Fruit fly (Drosophila melanogaster): ENCODE measurements around the gene CG8300.

Gene CG8300

DNA sequence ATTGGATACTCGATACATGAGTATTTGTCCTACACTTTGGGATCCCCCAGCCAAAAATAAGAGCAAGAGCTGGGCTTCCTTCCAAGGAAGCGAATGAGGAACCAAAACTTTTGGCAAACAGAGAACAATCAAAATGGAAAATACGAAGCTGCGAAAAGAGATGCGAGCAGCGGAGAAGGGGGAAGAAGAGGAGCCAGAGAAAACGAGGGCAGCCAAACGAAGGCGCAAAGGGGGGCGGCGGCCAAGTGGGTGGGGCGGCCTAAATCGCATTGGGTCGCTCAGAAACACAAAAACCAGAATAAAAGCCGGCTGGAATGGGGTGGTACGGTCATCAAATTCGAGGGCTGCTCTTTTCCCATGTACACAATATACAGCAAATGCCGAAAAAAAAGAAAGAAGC, 10.5 kb upstream of the CG8300 start:
- TF ChIP-seq insv (optimal IDR thresholded peaks at IDR 0.05) (no peak), Myc (optimal IDR thresholded peaks at IDR 0.05) (no peak), ttk (optimal IDR thresholded peaks at IDR 0.05) (no peak), h (optimal IDR thresholded peaks at IDR 0.05) (no peak), psq (optimal IDR thresholded peaks at IDR 0.05) (no peak), Sin3A (optimal IDR thresholded peaks at IDR 0.05) (no peak)

DNA sequence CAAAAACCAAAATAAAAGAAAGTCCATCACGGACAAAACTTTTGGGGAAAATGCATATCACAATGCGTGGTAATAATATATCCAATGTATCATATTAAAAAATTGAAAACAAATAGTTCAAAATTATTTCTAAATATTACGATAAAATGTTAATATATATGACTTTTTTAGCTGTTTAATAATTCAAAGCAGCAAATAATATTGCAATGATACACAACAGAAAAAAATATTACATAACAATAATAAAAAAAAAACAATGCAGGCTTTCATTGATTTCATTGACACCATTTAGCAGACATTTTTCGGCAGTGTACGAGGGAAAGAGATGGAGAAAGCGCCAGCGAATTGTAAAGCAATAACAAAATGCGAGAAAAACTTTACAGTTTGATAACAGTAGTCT, 9.8 kb upstream of the CG8300 start:
- TF ChIP-seq insv (optimal IDR thresholded peaks at IDR 0.05) (no peak), Sin3A (optimal IDR thresholded peaks at IDR 0.05) (no peak), ttk (optimal IDR thresholded peaks at IDR 0.05) (no peak), h (optimal IDR thresholded peaks at IDR 0.05) (no peak), Myc (optimal IDR thresholded peaks at IDR 0.05) (no peak), psq (optimal IDR thresholded peaks at IDR 0.05) (no peak)

DNA sequence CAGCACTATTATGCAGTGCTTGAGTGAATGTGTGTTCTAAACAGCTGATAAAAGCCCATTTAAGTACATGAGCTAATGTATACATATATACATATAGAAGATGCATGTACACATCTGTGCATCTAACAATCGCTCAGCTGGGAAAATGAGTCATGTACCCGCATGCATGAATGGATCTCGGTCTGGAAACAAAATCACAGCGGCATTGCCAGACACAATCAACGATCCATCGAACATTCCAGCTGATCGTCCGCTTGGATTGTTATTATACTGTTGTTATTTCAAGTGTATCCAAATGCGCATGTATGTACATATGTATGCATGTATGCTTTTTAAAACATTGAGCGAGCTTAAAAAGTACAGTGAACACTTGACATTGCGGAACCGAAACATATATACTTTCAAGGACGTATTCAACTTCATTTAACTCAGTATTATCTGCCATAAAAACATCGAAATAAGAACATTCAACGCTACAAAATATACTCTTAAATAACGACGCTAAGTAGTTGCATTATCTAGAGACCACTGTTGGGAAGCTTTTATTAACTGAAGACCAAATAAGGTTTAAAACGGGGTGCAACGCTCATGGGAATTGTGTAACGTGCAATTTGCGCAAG, 9.3 kb upstream of the CG8300 start:
- no peak for TF ChIP-seq Myc (optimal IDR thresholded peaks at IDR 0.05)
- TF ChIP-seq psq (optimal IDR thresholded peaks at IDR 0.05), result no peak

DNA sequence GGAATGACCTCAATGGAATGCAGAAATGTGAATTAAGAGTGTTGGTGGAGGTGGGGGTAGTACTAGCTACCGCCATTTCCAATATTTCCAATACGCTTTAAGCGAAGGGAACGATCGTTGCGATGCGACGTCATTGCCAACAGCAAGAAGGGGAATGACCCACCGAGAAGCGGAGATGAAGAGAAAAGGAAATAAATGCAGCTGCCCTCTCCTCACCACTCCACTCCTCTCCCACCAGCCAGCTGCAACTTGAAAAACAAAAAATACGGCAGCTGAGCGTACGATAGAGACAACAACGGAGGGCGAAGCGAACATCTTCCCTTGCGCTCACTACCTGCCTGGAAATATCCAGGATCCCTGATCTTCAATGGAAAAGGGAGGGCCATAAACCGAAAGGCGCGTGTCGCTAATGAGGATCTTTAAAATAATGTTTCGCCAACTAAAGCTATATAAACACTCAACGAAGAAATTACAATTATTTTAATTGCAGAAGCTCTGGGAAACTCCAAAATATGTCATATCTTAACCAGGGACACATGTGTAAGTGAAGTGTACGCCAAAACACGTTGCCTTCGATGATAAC, 8.7 kb upstream of the CG8300 start:
- TF ChIP-seq insv (optimal IDR thresholded peaks at IDR 0.05) (no peak), ttk (optimal IDR thresholded peaks at IDR 0.05) (no peak), Sin3A (optimal IDR thresholded peaks at IDR 0.05) (no peak), psq (optimal IDR thresholded peaks at IDR 0.05) (no peak), h (optimal IDR thresholded peaks at IDR 0.05) (no peak), Myc (optimal IDR thresholded peaks at IDR 0.05) (no peak)

DNA sequence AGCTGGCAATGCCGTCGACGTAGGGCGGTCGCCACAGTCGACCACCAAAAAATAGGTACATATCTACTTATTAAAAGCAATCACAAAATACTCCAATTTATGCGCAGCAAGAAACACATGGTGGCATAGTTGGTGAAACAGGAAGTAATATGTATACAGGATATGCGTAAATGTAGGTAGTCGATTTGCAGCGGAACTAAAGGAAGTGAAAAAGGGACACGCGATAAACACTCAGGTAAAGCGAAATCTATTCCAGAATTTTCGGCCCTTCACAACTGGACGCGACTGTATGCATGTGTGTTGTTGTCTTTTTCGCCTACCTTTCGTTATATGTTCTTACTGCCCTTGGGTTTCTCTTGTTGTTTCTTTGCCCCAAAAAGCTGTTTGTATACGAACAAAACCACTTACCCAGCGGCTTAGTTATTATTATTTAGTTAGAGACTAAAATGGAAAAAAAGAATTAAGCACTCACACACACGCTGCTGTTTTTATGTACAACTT, 8.1 kb upstream of the CG8300 start:
- TF ChIP-seq psq (optimal IDR thresholded peaks at IDR 0.05) (no peak), ttk (optimal IDR thresholded peaks at IDR 0.05) (no peak), insv (optimal IDR thresholded peaks at IDR 0.05) (no peak), Myc (optimal IDR thresholded peaks at IDR 0.05) (no peak), h (optimal IDR thresholded peaks at IDR 0.05) (no peak), Sin3A (optimal IDR thresholded peaks at IDR 0.05) (no peak)

DNA sequence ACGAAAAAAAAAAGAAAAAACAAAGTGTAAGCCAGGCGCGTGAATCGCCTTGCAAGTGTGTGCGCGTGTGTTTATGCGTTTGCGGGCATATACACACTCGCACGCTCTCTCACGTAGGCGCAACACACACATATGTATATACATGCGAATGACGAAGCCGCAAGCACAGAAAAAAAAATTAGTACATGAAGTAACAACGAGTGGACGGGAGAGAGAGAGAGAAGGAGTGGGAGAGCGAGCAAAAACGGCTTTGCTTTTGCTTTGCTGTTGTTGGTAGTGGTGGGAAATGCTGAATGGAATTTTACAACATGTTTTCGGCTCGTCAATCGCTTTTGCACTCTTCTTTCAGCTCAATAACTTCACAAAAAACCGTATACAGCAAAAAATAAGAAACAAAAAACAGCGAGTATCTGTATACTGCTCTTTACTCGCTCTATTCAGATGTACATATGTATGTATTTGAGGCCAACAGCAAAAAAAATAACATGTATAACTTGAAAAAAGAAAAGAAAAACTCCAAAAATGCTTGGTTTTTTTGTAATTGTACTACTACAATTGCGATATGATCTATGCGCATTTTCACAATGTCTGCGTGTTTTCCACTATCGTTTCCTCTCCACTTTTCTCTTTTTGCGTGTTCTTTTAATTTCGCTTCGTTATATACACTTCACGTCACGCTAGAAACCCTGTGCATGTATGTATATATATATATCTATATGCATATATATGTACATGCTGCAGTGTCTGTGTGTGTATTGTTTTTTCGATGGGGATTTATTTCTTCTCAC, 7.4 kb upstream of the CG8300 start:
- TF ChIP-seq ttk (optimal IDR thresholded peaks at IDR 0.05) (no peak), psq (optimal IDR thresholded peaks at IDR 0.05) (no peak), h (optimal IDR thresholded peaks at IDR 0.05) (no peak), insv (optimal IDR thresholded peaks at IDR 0.05) (no peak), Myc (optimal IDR thresholded peaks at IDR 0.05) (no peak), Sin3A (optimal IDR thresholded peaks at IDR 0.05) (no peak)

DNA sequence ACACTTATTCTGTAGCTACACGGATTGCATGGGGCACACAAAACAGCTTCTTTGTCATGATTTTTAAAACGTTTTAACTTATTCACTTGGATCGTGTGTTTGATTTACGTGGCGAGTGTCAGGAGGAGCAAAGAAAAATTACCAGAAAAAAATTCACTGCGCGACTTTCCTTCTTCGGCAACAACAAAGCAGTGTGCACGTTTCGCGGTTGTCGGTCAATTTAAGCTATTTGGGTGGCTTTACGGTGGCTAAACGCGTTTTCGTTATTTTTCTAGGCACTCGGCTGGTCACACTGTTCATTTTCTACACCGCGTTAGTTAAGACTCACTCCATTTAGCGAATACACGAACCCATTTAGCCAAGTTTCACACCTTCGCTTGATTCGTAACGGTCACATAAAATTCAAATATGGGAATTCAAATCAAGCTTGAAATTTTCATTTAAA, 6.8 kb upstream of the CG8300 start, which contains the start of gene Sxl:
Gene Sxl, minus strand, starts transcription at position 195 of the 445 bp plus-strand sequence.
- TF ChIP-seq Myc (optimal IDR thresholded peaks at IDR 0.05), result no peak
- no peak for TF ChIP-seq psq (optimal IDR thresholded peaks at IDR 0.05)
- no peak for TF ChIP-seq ttk (optimal IDR thresholded peaks at IDR 0.05)
- TF ChIP-seq h (optimal IDR thresholded peaks at IDR 0.05), result no peak
- no peak for TF ChIP-seq Sin3A (optimal IDR thresholded peaks at IDR 0.05)
- TF ChIP-seq insv (optimal IDR thresholded peaks at IDR 0.05), result no peak

DNA sequence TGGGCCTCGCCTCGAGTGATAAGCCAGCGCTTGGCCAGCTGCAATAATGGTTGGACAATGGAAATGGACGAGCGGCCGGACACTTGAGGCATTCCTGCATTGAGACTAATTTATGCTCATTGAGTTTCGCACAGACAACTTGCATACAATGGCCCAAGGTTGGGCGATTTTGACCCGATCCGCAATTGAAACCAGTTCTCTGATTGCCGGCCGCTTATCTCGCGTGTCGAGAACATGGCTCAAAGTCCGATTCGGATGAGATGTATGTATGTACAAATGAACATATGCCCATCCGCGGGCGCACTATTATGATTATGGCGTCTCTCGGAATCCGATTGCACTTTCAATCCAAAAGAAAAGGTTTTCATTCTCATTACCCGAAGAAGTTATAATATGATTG, 4.0 kb upstream of the CG8300 start:
- TF ChIP-seq ttk (optimal IDR thresholded peaks at IDR 0.05) (no peak), Sin3A (optimal IDR thresholded peaks at IDR 0.05) (no peak), insv (optimal IDR thresholded peaks at IDR 0.05) (no peak), h (optimal IDR thresholded peaks at IDR 0.05) (no peak), Myc (optimal IDR thresholded peaks at IDR 0.05) (no peak), psq (optimal IDR thresholded peaks at IDR 0.05) (no peak)

DNA sequence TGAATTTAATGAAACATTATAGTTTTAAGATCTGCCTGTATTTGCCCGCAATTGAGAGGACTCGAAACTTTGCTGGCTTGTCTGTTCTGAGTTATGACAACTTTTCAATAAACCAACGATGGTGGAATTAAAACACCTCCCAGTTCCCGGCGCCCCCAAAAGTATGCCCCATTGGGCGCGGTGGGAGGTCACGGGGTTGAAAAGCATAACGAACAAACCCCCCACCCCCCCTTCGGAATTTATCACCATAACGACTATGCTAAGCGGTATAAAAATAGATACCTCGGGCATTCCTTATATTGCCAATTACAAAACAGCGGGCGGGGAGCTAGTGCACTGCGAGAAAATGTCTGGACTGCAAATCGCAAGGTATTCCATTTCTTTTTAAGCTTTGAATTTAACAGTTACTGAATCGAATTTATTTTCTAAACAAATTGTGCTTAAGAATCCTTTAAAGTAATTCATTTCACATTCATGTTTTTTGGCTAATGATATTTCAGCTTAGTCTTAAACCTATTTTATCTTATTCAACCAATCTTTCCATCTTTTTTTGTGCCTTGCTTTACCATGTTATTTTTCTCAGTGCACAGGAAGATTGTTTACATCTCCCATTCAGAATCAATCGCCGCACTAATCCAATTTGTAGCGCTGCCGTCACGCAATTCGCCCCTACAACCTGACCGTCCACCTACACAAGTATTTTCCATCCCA, 3.2 kb upstream of the CG8300 start:
- no peak for TF ChIP-seq Myc (optimal IDR thresholded peaks at IDR 0.05)

DNA sequence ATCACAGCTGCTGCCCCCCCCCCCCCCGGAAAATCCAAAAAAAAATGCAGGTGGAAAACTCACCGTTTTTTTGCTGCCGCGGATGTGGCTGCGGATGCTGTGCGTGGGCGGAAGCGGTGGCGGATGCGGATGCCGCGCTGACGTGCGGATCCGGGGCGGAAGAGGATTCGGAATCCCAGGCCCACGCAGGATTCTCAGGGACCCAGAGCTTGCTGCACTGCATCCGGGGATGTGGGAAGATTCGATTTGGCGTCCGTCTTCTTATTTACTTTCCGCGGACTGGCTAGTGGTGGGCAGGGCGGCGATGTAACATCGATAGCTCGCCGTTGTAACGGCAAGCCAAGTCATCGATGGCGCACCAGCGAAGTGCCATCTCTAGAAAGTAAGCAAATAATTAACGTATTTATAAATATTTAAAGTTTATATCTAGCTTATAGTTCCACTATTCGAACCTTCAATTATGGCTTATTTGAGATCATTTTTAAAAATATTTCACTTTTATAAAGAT, 2.6 kb upstream of the CG8300 start, which contains the start of gene CG4615:
Gene CG4615, minus strand, starts transcription at position 288 of the 508 bp plus-strand sequence.
- TF ChIP-seq psq (optimal IDR thresholded peaks at IDR 0.05) (no peak), ttk (optimal IDR thresholded peaks at IDR 0.05) (no peak), Myc (optimal IDR thresholded peaks at IDR 0.05) (no peak), h (optimal IDR thresholded peaks at IDR 0.05) (no peak)

DNA sequence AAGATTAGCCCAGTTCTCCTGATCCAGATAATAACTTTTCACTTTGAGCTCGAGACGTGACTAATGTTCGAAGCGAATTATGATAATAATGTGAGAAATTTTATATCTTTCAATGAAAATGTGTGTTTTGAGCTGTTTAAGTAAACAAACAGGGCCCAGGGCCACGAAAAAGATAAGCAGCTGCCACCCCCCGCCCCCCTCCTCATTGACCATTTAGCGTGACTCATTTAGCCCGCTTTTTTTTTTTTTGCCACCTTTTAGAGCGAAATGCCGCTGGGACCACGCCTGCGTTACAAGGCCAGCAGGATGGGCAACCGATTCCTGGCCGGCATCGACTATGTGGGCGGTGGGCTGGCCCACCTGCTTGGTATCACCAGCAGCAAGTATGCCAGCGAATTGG, 848 bp downstream of the CG8300 start:
- TF ChIP-seq Myc (optimal IDR thresholded peaks at IDR 0.05) (no peak), Sin3A (optimal IDR thresholded peaks at IDR 0.05) (no peak), psq (optimal IDR thresholded peaks at IDR 0.05) (no peak)

Measured in Kc167 (cell line).